Worm (Caenorhabditis elegans) whole organism, mixed stage, embryonic: ENCODE data around the gene pgl-1.

Experiments
- M03D4.4 ChIP-seq: sonication (generic microtip); optimal IDR thresholded peaks from 2 replicates; lab custom pipeline; 2017; ENCODE audit warnings: mild to moderate bottlenecking, missing genetic modification characterization, missing compliant biosample characterization
- blmp-1 ChIP-seq: fragments of 150-350 bp; optimal IDR thresholded peaks from 2 replicates; lab custom pipeline; 2014; ENCODE audit warnings: missing biosample characterization, missing genetic modification characterization
- ceh-39 ChIP-seq: fragments of 150-350 bp; optimal IDR thresholded peaks from 2 replicates; lab custom pipeline; 2014; ENCODE audit warnings: missing biosample characterization, missing genetic modification characterization
- ceh-83 ChIP-seq: fragments of 200-800 bp; sonication (Bioruptor generic); optimal IDR thresholded peaks from 2 replicates; lab custom pipeline; 2018; ENCODE audit warnings: mild to moderate bottlenecking, missing genetic modification characterization, missing compliant biosample characterization
- drap-1 ChIP-seq: fragments of 200-800 bp; sonication (Bioruptor generic); optimal IDR thresholded peaks from 3 replicates; lab custom pipeline; 2018; ENCODE audit warnings: mild to moderate bottlenecking, missing genetic modification characterization, missing compliant biosample characterization
- elt-1 ChIP-seq: sonication (generic microtip); optimal IDR thresholded peaks from 2 replicates; lab custom pipeline; 2017; ENCODE audit warnings: missing genetic modification characterization, mild to moderate bottlenecking, missing compliant biosample characterization, antibody characterized with exemption, moderate library complexity, borderline replicate concordance; ENCODE audit not compliant: insufficient read depth
- hlh-1 ChIP-seq: fragments of 150-350 bp; optimal IDR thresholded peaks from 2 replicates; lab custom pipeline; 2014; ENCODE audit warnings: missing biosample characterization, missing genetic modification reagents, missing genetic modification characterization
- mep-1 ChIP-seq: fragments of 150-350 bp; optimal IDR thresholded peaks from 2 replicates; lab custom pipeline; 2017; ENCODE audit warnings: missing biosample characterization, missing genetic modification reagents, missing genetic modification characterization, inconsistent platforms
- nhr-12 ChIP-seq: fragments of 150-350 bp; optimal IDR thresholded peaks from 2 replicates; lab custom pipeline; 2014; ENCODE audit warnings: missing biosample characterization, missing genetic modification characterization
- nhr-237 ChIP-seq: fragments of 150-350 bp; optimal IDR thresholded peaks from 2 replicates; lab custom pipeline; 2014; ENCODE audit warnings: missing biosample characterization, missing genetic modification characterization
- nhr-28 ChIP-seq: fragments of 150-350 bp; optimal IDR thresholded peaks from 2 replicates; lab custom pipeline; 2014; ENCODE audit warnings: missing biosample characterization, missing genetic modification characterization
- nhr-76 ChIP-seq: sonication (generic microtip); optimal IDR thresholded peaks from 2 replicates; lab custom pipeline; 2017; ENCODE audit warnings: missing biosample characterization, missing genetic modification characterization
- snpc-4 ChIP-seq: fragments of 150-350 bp; optimal IDR thresholded peaks from 2 replicates; lab custom pipeline; 2014; ENCODE audit warnings: missing biosample characterization, missing genetic modification characterization
- unc-62 ChIP-seq: fragments of 150-350 bp; optimal IDR thresholded peaks from 2 replicates; lab custom pipeline; 2014; ENCODE audit warnings: missing biosample characterization, missing genetic modification reagents, missing genetic modification characterization

- TF ChIP-seq hlh-1 (tag; lab: Kevin White, UChicago): no peak
- TF ChIP-seq mep-1 (tag; lab: Kevin White, UChicago): no peak
- no peak for TF ChIP-seq blmp-1 (tag; lab: Kevin White, UChicago)
- TF ChIP-seq unc-62: no peak
- TF ChIP-seq M03D4.4 (tag; lab: Kevin White, UChicago): no peak
- TF ChIP-seq elt-1 (tag; lab: Kevin White, UChicago): no peak
- TF ChIP-seq nhr-237 (tag; lab: Kevin White, UChicago): no peak
- TF ChIP-seq nhr-28: no peak
- no peak for TF ChIP-seq nhr-76 (tag; lab: Kevin White, UChicago)
- no peak for TF ChIP-seq ceh-83 (GFP tag; lab: Kevin White, UChicago)
- no peak for TF ChIP-seq drap-1 (GFP tag; lab: Kevin White, UChicago)
- no peak for TF ChIP-seq ceh-39
- TF ChIP-seq nhr-12 (tag; lab: Kevin White, UChicago): no peak
- no peak for TF ChIP-seq snpc-4 (tag; lab: Kevin White, UChicago)
These were observed 33.7 kb upstream of the pgl-1 start, which contains the start of gene C25A8.1 for ce11 chrIV:7010835-7011234.
